Fruit fly (Drosophila melanogaster): ENCODE measurements around the gene rod.

- TF ChIP-seq CG13204 (GFP tag; optimal IDR thresholded peaks at IDR 0.05) = no peak
- TF ChIP-seq Ets98B (GFP tag; IDR thresholded peaks at IDR 0.05) = no peak
- TF ChIP-seq Pif1B (GFP tag; optimal IDR thresholded peaks at IDR 0.05) = no peak
- TF ChIP-seq rn (GFP tag; IDR thresholded peaks at IDR 0.05) = no peak
- no peak for TF ChIP-seq Pif1A (GFP tag; optimal IDR thresholded peaks at IDR 0.05)
- TF ChIP-seq EcR (GFP tag; optimal IDR thresholded peaks at IDR 0.05) = no peak
- no peak for TF ChIP-seq CG32121 (GFP tag; IDR thresholded peaks at IDR 0.05)
Measured at dm6 chr3R:31626237-31626636, 45.5 kb downstream of the rod start.

All from whole organism, pupa.